Fruit fly (Drosophila melanogaster) Kc167 (cell line): ENCODE data around the gene CG1416.

ENCODE experiments used
- Myc ChIP-seq: fragments of >200 bp; optimal IDR thresholded peaks from 2 replicates; lab custom pipeline; 2017; ENCODE audit warnings: missing external identifiers
- Sin3A ChIP-seq: fragments of >200 bp; optimal IDR thresholded peaks from 2 replicates; lab custom pipeline; 2018; ENCODE audit warnings: missing external identifiers
- h ChIP-seq: fragments of >200 bp; optimal IDR thresholded peaks from 3 replicates; lab custom pipeline; 2018; ENCODE audit warnings: missing external identifiers
- insv ChIP-seq: fragments of >200 bp; optimal IDR thresholded peaks from 3 replicates; lab custom pipeline; 2018; ENCODE audit warnings: missing external identifiers
- psq ChIP-seq: fragments of >200 bp; optimal IDR thresholded peaks from 2 replicates; lab custom pipeline; 2017; ENCODE audit warnings: missing external identifiers
- ttk ChIP-seq: sonication (Bioruptor generic); optimal IDR thresholded peaks from 2 replicates; lab custom pipeline; 2017; ENCODE audit warnings: missing external identifiers

Gene CG1416

DNA sequence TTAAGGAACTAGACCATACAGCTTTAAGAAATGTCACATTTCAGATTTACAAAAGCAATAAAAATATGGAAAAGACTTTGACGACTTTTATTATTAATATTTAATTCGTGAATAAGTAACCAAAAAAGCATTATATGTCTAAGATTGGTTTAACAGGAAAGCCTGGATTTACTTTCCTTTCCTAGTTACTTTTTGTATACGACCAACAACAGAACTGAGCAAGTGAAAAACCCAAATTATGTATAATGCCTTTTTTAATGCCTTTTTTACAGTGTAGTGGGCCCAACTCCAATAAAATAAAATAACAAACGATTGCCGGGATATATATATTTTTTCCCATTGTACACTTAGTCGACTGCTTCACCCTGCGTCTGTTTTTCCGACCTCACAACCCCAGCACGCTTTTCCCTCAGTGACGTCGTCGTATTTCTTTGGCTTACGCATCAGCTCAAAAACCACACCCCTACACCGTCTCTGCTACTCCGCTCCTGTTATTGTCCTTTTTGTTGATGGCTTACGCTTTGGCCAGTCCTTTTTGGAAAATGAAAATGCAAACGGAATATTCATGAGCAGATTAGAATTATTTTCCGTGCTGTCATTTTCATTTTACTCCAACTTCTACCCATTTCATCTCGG, 27.1 kb downstream of the CG1416 start:
- TF ChIP-seq Myc (lab: Kevin White, UChicago) (no peak), psq (lab: Kevin White, UChicago) (no peak), insv (lab: Kevin White, UChicago) (no peak), Sin3A (lab: Kevin White, UChicago) (no peak), ttk (lab: Kevin White, UChicago) (no peak), h (no peak)

- TF ChIP-seq ttk (lab: Kevin White, UChicago): no peak
- no peak for TF ChIP-seq Sin3A (lab: Kevin White, UChicago)
- no peak for TF ChIP-seq h
- no peak for TF ChIP-seq insv (lab: Kevin White, UChicago)
- TF ChIP-seq psq (lab: Kevin White, UChicago): no peak
- TF ChIP-seq Myc (lab: Kevin White, UChicago): no peak
Measured at dm6 chr2L:21786991-21787390, 29.2 kb downstream of the CG1416 start.

DNA sequence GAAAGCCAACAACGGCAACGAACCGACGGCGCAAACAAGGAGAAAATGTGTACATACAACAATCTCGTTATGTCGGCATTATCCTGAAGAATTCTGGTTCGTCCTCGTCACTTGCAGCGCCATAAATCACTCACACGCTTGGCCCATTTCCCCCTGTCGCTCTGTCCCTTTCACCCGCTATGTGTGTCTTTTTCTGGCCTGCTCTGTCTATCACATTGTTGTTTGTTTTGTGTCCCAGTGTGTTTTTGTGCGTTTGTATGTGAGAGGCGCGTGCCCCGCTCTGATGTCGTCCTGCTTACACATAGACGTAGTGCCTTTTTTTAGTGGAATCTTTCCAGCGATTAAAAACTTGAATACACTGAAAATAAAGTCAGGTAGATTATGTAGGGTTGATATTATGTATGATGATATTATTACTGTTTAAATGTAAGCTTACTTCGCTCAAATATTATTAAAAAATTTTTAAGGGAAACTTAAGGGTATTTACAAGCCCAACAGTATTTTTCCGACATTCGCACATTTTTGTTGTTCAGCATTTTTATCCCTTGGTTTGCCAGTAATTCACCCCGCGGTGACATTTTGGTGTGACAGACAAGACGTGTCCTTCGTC, 31.8 kb downstream of the CG1416 start:
- no peak for TF ChIP-seq psq (lab: Kevin White, UChicago)
- no peak for TF ChIP-seq h
- no peak for TF ChIP-seq ttk (lab: Kevin White, UChicago)
- no peak for TF ChIP-seq Sin3A (lab: Kevin White, UChicago)
- TF ChIP-seq Myc (lab: Kevin White, UChicago): no peak

DNA sequence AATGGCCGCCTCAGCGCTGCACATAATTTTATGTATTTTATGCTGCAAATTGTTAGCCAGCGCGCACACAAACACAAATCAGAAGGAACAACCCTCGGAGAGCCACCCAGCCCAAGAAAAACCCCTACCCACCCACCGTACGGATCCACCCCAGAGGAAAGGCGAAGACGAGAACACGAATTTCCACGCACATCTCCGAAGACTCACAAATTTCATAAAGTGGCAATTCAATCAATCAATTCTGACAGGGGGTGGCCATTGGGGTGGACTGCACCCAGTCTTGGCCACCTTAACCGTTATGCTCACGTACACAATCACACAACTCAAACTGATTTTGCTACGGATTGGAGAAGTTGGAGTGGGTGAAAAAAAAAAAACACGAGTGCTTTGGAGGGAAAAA, 34.2 kb downstream of the CG1416 start:
- no peak for TF ChIP-seq psq (lab: Kevin White, UChicago)
- TF ChIP-seq insv (lab: Kevin White, UChicago): no peak
- TF ChIP-seq Sin3A (lab: Kevin White, UChicago): no peak
- no peak for TF ChIP-seq Myc (lab: Kevin White, UChicago)
- no peak for TF ChIP-seq h
- TF ChIP-seq ttk (lab: Kevin White, UChicago): no peak

dm6 chr2L:21792831-21793230, 35.0 kb downstream of the CG1416 start:
- TF ChIP-seq ttk (lab: Kevin White, UChicago) (no peak), Sin3A (lab: Kevin White, UChicago) (no peak), h (no peak), psq (lab: Kevin White, UChicago) (no peak), Myc (lab: Kevin White, UChicago) (no peak), insv (lab: Kevin White, UChicago) (no peak)

- no peak for TF ChIP-seq h
- TF ChIP-seq Sin3A (lab: Kevin White, UChicago): no peak
- TF ChIP-seq Myc (lab: Kevin White, UChicago): no peak
- no peak for TF ChIP-seq ttk (lab: Kevin White, UChicago)
- no peak for TF ChIP-seq insv (lab: Kevin White, UChicago)
- TF ChIP-seq psq (lab: Kevin White, UChicago): no peak
Measured at dm6 chr2L:21794547-21795341, 36.9 kb downstream of the CG1416 start.

dm6 chr2L:21795342-21795874, 37.6 kb downstream of the CG1416 start, which contains the start of gene CG31612:
Gene CG31612 (minus strand): TSS chr2L:21795447.
- no peak for TF ChIP-seq insv (lab: Kevin White, UChicago)
- TF ChIP-seq psq (lab: Kevin White, UChicago): no peak
- TF ChIP-seq Myc (lab: Kevin White, UChicago): no peak
- no peak for TF ChIP-seq ttk (lab: Kevin White, UChicago)
- no peak for TF ChIP-seq Sin3A (lab: Kevin White, UChicago)

DNA sequence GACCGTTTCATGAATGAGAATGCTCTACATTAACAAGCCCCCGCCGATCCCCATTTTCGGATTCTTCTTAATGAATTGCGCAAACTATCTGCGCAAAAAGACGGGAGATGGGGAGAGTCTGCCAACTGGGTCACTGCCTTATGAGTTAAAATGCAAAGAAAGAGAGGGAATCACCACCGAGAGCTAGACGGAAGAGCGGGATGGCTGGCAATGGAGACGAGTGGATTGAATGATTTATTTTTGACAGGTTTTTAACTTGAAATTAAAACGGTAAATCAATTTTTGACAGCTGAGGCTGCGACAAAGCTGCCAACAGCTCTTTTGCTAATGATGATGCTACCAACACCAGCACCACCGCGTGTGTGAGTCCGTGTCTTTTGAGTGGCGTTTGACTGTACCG, 46.3 kb downstream of the CG1416 start:
- TF ChIP-seq h: no peak
- no peak for TF ChIP-seq insv (lab: Kevin White, UChicago)
- TF ChIP-seq psq (lab: Kevin White, UChicago): no peak
- TF ChIP-seq Sin3A (lab: Kevin White, UChicago): no peak
- TF ChIP-seq Myc (lab: Kevin White, UChicago): no peak
- TF ChIP-seq ttk (lab: Kevin White, UChicago): no peak

dm6 chr2L:21806359-21806758, 48.5 kb downstream of the CG1416 start:
- TF ChIP-seq h (no peak), Sin3A (lab: Kevin White, UChicago) (no peak), insv (lab: Kevin White, UChicago) (no peak), Myc (lab: Kevin White, UChicago) (no peak), ttk (lab: Kevin White, UChicago) (no peak), psq (lab: Kevin White, UChicago) (no peak)

- TF ChIP-seq Myc (lab: Kevin White, UChicago) (no peak), ttk (lab: Kevin White, UChicago) (no peak), Sin3A (lab: Kevin White, UChicago) (no peak), insv (lab: Kevin White, UChicago) (no peak), psq (lab: Kevin White, UChicago) (no peak), h (no peak)
Measured at dm6 chr2L:21806875-21807274, 49.1 kb downstream of the CG1416 start.

dm6 chr2L:21810098-21810497, 52.3 kb downstream of the CG1416 start:
- TF ChIP-seq psq (lab: Kevin White, UChicago): no peak
